Worm (Caenorhabditis elegans) whole organism, early embryonic: Measurements from ENCODE around the gene C31E10.5.

ENCODE experiments used
- B0310.2 ChIP-seq: sonication (generic microtip); optimal IDR thresholded peaks from 2 replicates; lab custom pipeline; 2016; ENCODE audit warnings: mild to moderate bottlenecking, missing genetic modification characterization, missing compliant biosample characterization
- F13C5.2 ChIP-seq: sonication (generic microtip); optimal IDR thresholded peaks from 2 replicates; lab custom pipeline; 2017; ENCODE audit warnings: mild to moderate bottlenecking, missing genetic modification characterization, inconsistent platforms, missing compliant biosample characterization
- aly-1 ChIP-seq: sonication (generic microtip); optimal IDR thresholded peaks from 2 replicates; lab custom pipeline; 2016; ENCODE audit warnings: missing genetic modification characterization, missing compliant biosample characterization
- ama-1 ChIP-seq: fragments of 150-350 bp; optimal IDR thresholded peaks from 2 replicates; lab custom pipeline; 2014
- ceh-13 ChIP-seq: fragments of 200-800 bp; sonication (Bioruptor generic); optimal IDR thresholded peaks from 2 replicates; lab custom pipeline; 2018; ENCODE audit warnings: mild to moderate bottlenecking, missing genetic modification characterization, missing compliant biosample characterization
- ceh-36 ChIP-seq: sonication (generic microtip); optimal IDR thresholded peaks from 2 replicates; lab custom pipeline; 2016; ENCODE audit warnings: missing genetic modification characterization, inconsistent platforms, missing compliant biosample characterization
- ets-7 ChIP-seq: sonication (generic microtip); optimal IDR thresholded peaks from 2 replicates; lab custom pipeline; 2016; ENCODE audit warnings: missing genotype, missing genetic modification characterization, missing compliant biosample characterization
- flt-1 ChIP-seq: fragments of 200-800 bp; sonication (Bioruptor generic); IDR thresholded peaks from 2 replicates; pipeline ENCODE4 v1.3.6; 2022; ENCODE audit warnings: missing genetic modification characterization, missing compliant biosample characterization
- hmbx-1 ChIP-seq: sonication (generic microtip); optimal IDR thresholded peaks from 2 replicates; lab custom pipeline; 2016; ENCODE audit warnings: mild to moderate bottlenecking, missing genetic modification characterization, missing compliant biosample characterization
- hmg-4 ChIP-seq: fragments of 200-800 bp; sonication (Bioruptor generic); optimal IDR thresholded peaks from 2 replicates; lab custom pipeline; 2018; ENCODE audit warnings: mild to moderate bottlenecking, missing genetic modification characterization, missing compliant biosample characterization
- hnd-1 ChIP-seq: sonication (generic microtip); optimal IDR thresholded peaks from 2 replicates; lab custom pipeline; 2016; ENCODE audit warnings: missing genetic modification characterization, missing compliant biosample characterization
- pes-1 ChIP-seq: fragments of 200-800 bp; sonication (Bioruptor generic); IDR thresholded peaks from 2 replicates; pipeline ENCODE4 v1.3.6; 2022; ENCODE audit warnings: missing genetic modification reagents, missing genetic modification characterization, missing compliant biosample characterization
- scrt-1 ChIP-seq: fragments of 200-800 bp; sonication (Bioruptor generic); IDR thresholded peaks from 2 replicates; pipeline ENCODE4 v1.3.6; 2022; ENCODE audit warnings: missing genetic modification characterization, missing compliant biosample characterization
- sea-1 ChIP-seq: fragments of 200-800 bp; sonication (Bioruptor generic); conservative IDR thresholded peaks from 2 replicates; pipeline ENCODE4 v1.3.6; 2022; ENCODE audit warnings: missing genetic modification characterization, missing compliant biosample characterization
- tbx-11 ChIP-seq: fragments of 200-800 bp; sonication (Bioruptor generic); IDR thresholded peaks from 2 replicates; pipeline ENCODE4 v1.3.6; 2022; ENCODE audit warnings: missing genetic modification characterization, missing compliant biosample characterization
- tbx-37 ChIP-seq: fragments of 200-800 bp; sonication (Bioruptor generic); conservative IDR thresholded peaks from 2 replicates; pipeline ENCODE4 v1.3.6; 2022; ENCODE audit warnings: missing genetic modification reagents, missing genetic modification characterization, missing compliant biosample characterization
- tra-4 ChIP-seq: sonication (generic microtip); optimal IDR thresholded peaks from 2 replicates; lab custom pipeline; 2017; ENCODE audit warnings: missing genetic modification characterization, missing compliant biosample characterization

C31E10.5 gene

ce11 chrX:13948810-13949209, 46.8 kb downstream of the C31E10.5 start, which contains the start of gene alg-1:
Gene alg-1, plus strand, starts transcription at chrX:13949110.
- no peak for TF ChIP-seq hmg-4 (GFP tag; lab: Kevin White, UChicago)
- TF ChIP-seq scrt-1 (GFP tag; lab: Robert Waterston, UW): no peak
- TF ChIP-seq hmbx-1 (tag; lab: Kevin White, UChicago): no peak
- no peak for TF ChIP-seq B0310.2
- no peak for TF ChIP-seq F13C5.2 (tag; lab: Kevin White, UChicago)
- TF ChIP-seq ama-1 (lab: Kevin White, UChicago): no peak
- TF ChIP-seq aly-1 (tag; lab: Kevin White, UChicago): no peak
- TF ChIP-seq tbx-37: no peak
- no peak for TF ChIP-seq hnd-1
- TF ChIP-seq pes-1 (GFP tag; lab: Robert Waterston, UW): no peak
- no peak for TF ChIP-seq ceh-36 (tag; lab: Kevin White, UChicago)
- no peak for TF ChIP-seq tbx-11 (GFP tag; lab: Robert Waterston, UW)
- TF ChIP-seq sea-1 (GFP tag; lab: Robert Waterston, UW): no peak
- TF ChIP-seq ceh-13 (GFP tag; lab: Kevin White, UChicago): no peak
- TF ChIP-seq tra-4 (tag; lab: Kevin White, UChicago): no peak
- no peak for TF ChIP-seq ets-7 (tag; lab: Kevin White, UChicago)
- no peak for TF ChIP-seq flt-1 (GFP tag; lab: Robert Waterston, UW)

DNA sequence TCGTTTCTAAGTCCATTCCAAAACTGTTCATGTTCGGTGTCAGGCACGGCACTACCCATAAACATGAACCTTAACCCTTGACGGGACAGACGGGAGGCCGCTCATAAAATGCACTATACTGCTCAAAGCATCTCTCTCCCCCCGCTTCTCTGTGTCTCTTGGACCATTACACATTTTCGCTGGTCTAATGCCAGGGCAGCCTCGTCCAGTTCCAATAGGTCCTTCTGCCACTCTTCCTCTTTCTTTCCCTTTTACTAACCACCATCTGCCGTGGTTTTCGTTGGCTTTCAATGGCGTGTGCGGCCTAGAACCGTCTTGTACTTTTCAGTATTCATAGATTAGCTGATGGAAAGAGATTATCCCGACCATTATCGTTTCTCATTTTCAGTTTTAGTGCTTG, 47.5 kb downstream of the C31E10.5 start:
- TF ChIP-seq F13C5.2 (tag; lab: Kevin White, UChicago) (peak; percentile 62), tbx-37 (no peak), hnd-1 (no peak), ets-7 (tag; lab: Kevin White, UChicago) (no peak), hmg-4 (GFP tag; lab: Kevin White, UChicago) (peak; percentile 87), flt-1 (GFP tag; lab: Robert Waterston, UW) (no peak), tbx-11 (GFP tag; lab: Robert Waterston, UW) (0 out of 2 replicates have a peak, but pooled peaks have one; percentile 47), aly-1 (tag; lab: Kevin White, UChicago) (peak; percentile 62), sea-1 (GFP tag; lab: Robert Waterston, UW) (no peak)

- TF ChIP-seq ceh-13 (GFP tag; lab: Kevin White, UChicago) (no peak), B0310.2 (no peak), pes-1 (GFP tag; lab: Robert Waterston, UW) (no peak), ceh-36 (tag; lab: Kevin White, UChicago) (no peak), ets-7 (tag; lab: Kevin White, UChicago) (no peak), F13C5.2 (tag; lab: Kevin White, UChicago) (no peak), tra-4 (tag; lab: Kevin White, UChicago) (no peak), hnd-1 (no peak), hmbx-1 (tag; lab: Kevin White, UChicago) (no peak), ama-1 (lab: Kevin White, UChicago) (no peak), hmg-4 (GFP tag; lab: Kevin White, UChicago) (no peak)
Observed at ce11 chrX:13946693-13947583, 48.7 kb downstream of the C31E10.5 start.

DNA sequence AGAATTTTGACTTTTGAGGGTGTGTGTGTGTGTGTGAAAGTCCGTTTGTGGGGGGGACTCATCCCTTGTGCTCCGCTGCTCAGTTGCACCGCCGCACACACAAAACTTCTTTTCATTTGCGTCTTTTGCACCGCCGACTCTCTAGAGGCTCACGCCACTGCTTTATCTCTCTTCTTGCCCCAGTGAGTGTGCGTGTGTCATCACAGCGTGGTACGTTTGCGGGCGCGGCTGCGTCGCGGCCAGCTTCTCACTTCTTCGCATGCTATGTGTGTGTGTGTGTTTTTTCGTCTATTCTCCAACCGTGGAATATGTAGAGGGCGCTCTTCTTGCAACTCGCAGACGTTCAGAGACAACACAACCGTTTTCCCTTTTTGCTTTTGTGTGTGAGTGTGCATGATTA, 50.1 kb downstream of the C31E10.5 start:
- no peak for TF ChIP-seq hmbx-1 (tag; lab: Kevin White, UChicago)
- peak; percentile 69 for TF ChIP-seq hmg-4 (GFP tag; lab: Kevin White, UChicago)
- no peak for TF ChIP-seq scrt-1 (GFP tag; lab: Robert Waterston, UW)
- TF ChIP-seq pes-1 (GFP tag; lab: Robert Waterston, UW): peak; percentile 20; the same call in 1 of the 2 replicates
- peak; percentile 70 for TF ChIP-seq F13C5.2 (tag; lab: Kevin White, UChicago)

ce11 chrX:13945090-13945489, 50.5 kb downstream of the C31E10.5 start:
- TF ChIP-seq ceh-36 (tag; lab: Kevin White, UChicago): no peak

ce11 chrX:13944184-13944583, 51.5 kb downstream of the C31E10.5 start:
- peak; percentile 26 for TF ChIP-seq F13C5.2 (tag; lab: Kevin White, UChicago)
- no peak for TF ChIP-seq hnd-1

DNA sequence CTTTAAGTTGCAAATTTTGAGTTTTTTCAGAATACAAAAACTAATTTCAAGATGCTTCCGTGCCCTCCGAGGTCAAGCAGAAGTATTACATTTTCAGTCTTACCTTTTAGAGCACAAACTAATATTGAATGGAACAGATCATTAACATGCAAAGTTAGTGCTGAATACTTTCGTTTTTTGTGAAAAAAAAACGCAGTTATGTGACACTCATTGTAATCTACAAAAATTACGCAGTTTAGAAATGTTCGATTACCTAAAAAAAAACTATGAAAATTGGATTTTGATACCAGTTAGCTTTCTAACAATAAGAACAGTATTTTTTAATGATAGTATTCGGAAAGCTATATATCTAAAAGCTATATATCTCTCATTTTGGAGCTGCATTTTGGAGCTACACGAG, 53.8 kb downstream of the C31E10.5 start:
- TF ChIP-seq B0310.2 (no peak), pes-1 (GFP tag; lab: Robert Waterston, UW) (no peak), tra-4 (tag; lab: Kevin White, UChicago) (no peak), ceh-36 (tag; lab: Kevin White, UChicago) (no peak), flt-1 (GFP tag; lab: Robert Waterston, UW) (no peak), scrt-1 (GFP tag; lab: Robert Waterston, UW) (no peak), ama-1 (lab: Kevin White, UChicago) (no peak), ceh-13 (GFP tag; lab: Kevin White, UChicago) (no peak), hmbx-1 (tag; lab: Kevin White, UChicago) (no peak), tbx-37 (no peak), ets-7 (tag; lab: Kevin White, UChicago) (no peak), F13C5.2 (tag; lab: Kevin White, UChicago) (no peak), tbx-11 (GFP tag; lab: Robert Waterston, UW) (no peak), sea-1 (GFP tag; lab: Robert Waterston, UW) (no peak)
